Fruit fly (Drosophila melanogaster) whole organism, embryonic: ENCODE data around the gene Mzt1.

Experiments used
- CG10959 ChIP-seq: fragments of 200-800 bp; sonication (Bioruptor generic); IDR thresholded peaks from 2 replicates; pipeline ENCODE4 v1.3.6; 2022; ENCODE audit warnings: missing biosample characterization, missing genetic modification characterization
- CG11247 ChIP-seq: fragments of 200-800 bp; sonication (Bioruptor generic); IDR thresholded peaks from 2 replicates; pipeline ENCODE4 v1.3.6; 2022; ENCODE audit warnings: missing biosample characterization, missing genetic modification characterization
- CG17829 ChIP-seq: fragments of 200-800 bp; optimal IDR thresholded peaks from 2 replicates; lab custom pipeline; 2019; ENCODE audit warnings: missing biosample characterization, mild to moderate bottlenecking, missing genetic modification characterization, moderate library complexity
- unpg ChIP-seq: fragments of 200-800 bp; sonication (Bioruptor generic); optimal IDR thresholded peaks from 3 replicates; lab custom pipeline; 2018; ENCODE audit warnings: missing biosample characterization, mild to moderate bottlenecking, missing genetic modification characterization, moderate library complexity

dm6 chr3L:2423572-2423971 lies 34.5 kb downstream of the Mzt1 start:
- no peak for TF ChIP-seq CG11247 (GFP tag; lab: Robert Waterston, UW)
- TF ChIP-seq CG17829 (tag; lab: Kevin White, UChicago) = no peak
- TF ChIP-seq CG10959 (GFP tag; lab: Robert Waterston, UW) = no peak
- no peak for TF ChIP-seq unpg (GFP tag; lab: Kevin White, UChicago)
